Worm (Caenorhabditis elegans): ENCODE results near the gene sas-7.

sas-7 gene

DNA sequence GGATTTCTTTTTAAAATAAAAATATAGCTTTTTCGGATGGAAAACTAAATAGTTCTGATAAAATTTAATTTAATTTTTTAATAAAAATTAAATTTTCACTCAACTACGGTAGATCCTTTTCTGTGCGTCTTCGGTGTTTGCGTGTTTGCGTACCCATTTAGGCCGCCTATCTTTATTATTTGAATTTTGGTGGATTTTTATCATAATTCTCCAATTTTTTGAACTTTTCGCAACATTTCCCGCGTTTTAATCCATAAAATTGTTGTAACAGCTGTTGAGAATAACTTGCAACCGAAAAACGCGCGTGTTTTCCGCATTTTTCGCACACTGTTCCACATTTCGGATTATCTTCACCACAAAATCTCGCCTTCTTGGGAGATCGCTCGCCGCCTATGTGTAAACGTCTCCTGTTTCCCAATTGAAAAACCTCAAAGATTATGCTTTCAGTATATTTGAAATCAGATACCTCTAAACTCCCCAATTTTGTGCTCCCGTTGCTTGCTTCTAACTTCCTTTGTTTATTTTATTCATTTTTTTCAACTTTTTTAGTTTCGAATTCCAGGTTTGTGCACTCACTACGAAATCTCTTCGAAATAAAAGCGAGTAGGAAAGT, 30.9 kb downstream of the sas-7 start, which contains the start of gene T07C4.3:
Gene T07C4.3, plus strand, starts transcription at position 563 of the 613 bp plus-strand sequence.
- TF ChIP-seq nhr-237 (tag; optimal IDR thresholded peaks at IDR 0.05) (no peak), zag-1 (tag; optimal IDR thresholded peaks at IDR 0.05) (no peak), blmp-1 (tag; optimal IDR thresholded peaks at IDR 0.05; ENCODE audit: insufficient read depth) (no peak), mdl-1 (tag; optimal IDR thresholded peaks at IDR 0.05) (no peak), egl-27 (tag; optimal IDR thresholded peaks at IDR 0.05) (no peak), ztf-11 (tag; optimal IDR thresholded peaks at IDR 0.05) (no peak), R02D3.7 (tag; optimal IDR thresholded peaks at IDR 0.05) (no peak), unc-55 (GFP tag; optimal IDR thresholded peaks at IDR 0.05) (no peak), alr-1 (tag; optimal IDR thresholded peaks at IDR 0.05) (no peak), unc-39 (tag; optimal IDR thresholded peaks at IDR 0.05) (no peak), gmeb-1 (tag; optimal IDR thresholded peaks at IDR 0.05) (no peak), unc-62 (GFP tag; optimal IDR thresholded peaks at IDR 0.05) (no peak), elt-3 (tag; optimal IDR thresholded peaks at IDR 0.05) (no peak), nhr-77 (tag; optimal IDR thresholded peaks at IDR 0.05) (no peak), nhr-21 (tag; optimal IDR thresholded peaks at IDR 0.05) (no peak), sma-9 (GFP tag; optimal IDR thresholded peaks at IDR 0.05) (no peak), sma-9 (tag; optimal IDR thresholded peaks at IDR 0.05) (no peak), lin-11 (tag; optimal IDR thresholded peaks at IDR 0.05) (no peak), aly-2 (tag; optimal IDR thresholded peaks at IDR 0.05) (no peak)

DNA sequence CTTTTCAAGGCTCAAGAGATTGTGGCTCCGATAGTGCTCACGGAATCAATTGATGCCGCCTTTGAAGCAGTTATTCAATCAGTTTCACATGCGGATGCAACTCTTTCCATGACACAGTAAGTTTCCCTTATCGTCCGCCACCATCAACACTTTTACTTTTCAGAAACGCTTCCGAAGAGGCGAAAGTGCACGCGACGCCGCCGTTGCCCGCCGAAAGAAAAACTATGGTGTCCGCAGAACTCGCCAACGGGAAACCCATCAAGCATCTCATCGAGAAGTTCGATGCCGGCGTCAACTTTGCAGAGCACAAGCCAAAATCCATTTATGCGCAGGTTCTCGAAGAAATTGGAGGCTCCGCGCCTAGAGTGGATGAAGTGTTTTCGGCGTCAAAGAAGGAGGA, 32.6 kb downstream of the sas-7 start:
- TF ChIP-seq lin-11 (tag; optimal IDR thresholded peaks at IDR 0.05) = no peak
- no peak for TF ChIP-seq lin-13 (GFP tag; optimal IDR thresholded peaks at IDR 0.05)

ce11 chrIII:10354591-10354990, 33.8 kb downstream of the sas-7 start:
- TF ChIP-seq crh-2 (tag; optimal IDR thresholded peaks at IDR 0.05) (peak; percentile 25), F13H6.1 (tag; optimal IDR thresholded peaks at IDR 0.05) (no peak)

DNA sequence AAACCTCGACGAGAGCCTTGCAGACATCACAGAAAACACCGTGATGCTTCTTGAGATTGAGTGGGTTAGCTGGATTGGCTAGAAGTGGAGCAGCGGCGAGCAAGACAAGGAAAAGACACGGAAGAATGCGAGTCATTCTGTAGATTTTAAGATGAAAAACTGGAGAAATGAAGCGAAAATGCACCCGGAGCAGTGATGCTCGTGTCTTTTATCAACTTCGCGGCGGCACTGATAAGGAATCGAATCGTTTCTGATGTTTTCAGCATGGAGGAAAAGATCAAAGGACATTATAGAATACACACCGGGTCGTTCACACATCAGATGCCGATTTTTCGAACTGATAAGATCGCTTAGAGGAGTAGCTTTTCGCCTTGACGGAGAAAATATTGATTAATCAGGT, 34.6 kb downstream of the sas-7 start, which contains the start of gene spp-1:
Gene spp-1, minus strand, starts transcription at position 287 of the 400 bp plus-strand sequence.
- TF ChIP-seq sma-9 (GFP tag; optimal IDR thresholded peaks at IDR 0.05) (peak; percentile 54), sma-9 (tag; optimal IDR thresholded peaks at IDR 0.05) (no peak), crh-2 (tag; optimal IDR thresholded peaks at IDR 0.05) (peak; percentile 38), nhr-129 (tag; optimal IDR thresholded peaks at IDR 0.05) (no peak), sma-3 (GFP tag; optimal IDR thresholded peaks at IDR 0.05) (no peak), nhr-6 (tag; optimal IDR thresholded peaks at IDR 0.05) (no peak), gmeb-1 (tag; optimal IDR thresholded peaks at IDR 0.05) (peak; percentile 37), fos-1 (tag; optimal IDR thresholded peaks at IDR 0.05) (peak; percentile 75)

DNA sequence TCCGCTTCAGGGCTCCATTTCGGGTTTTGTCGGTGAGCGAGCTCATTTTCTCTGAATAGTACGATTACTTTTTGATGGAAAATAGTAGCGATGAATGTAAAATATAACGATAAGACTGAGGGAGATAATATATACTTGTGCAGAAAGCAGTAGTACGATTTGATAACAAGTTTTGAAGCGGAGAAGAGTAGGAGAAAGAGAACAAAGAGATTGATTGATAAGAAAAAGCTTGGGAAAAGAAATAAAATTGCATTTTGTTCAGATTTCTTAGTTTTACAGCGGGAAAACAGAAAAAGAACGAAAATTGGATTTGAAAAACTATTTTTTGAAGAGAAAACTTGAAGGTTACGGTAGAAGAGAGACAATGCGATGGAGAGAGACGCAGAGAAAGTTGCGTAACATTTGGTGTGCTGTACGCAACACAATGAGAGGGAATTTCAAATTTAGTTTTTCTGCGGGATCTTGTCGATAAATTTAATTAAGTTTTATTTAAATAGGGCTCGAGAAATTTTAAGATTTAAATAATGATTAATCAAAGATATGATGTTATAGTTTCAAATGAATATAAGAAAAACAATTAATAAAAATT, 36.9 kb downstream of the sas-7 start, which contains the start of gene umps-1:
Gene umps-1, minus strand, starts transcription at position 51 of the 589 bp plus-strand sequence.
- TF ChIP-seq unc-62 (GFP tag; optimal IDR thresholded peaks at IDR 0.05) (no peak), nhr-23 (tag; optimal IDR thresholded peaks at IDR 0.05) (no peak), lsy-2 (tag; optimal IDR thresholded peaks at IDR 0.05) (peak; percentile 93 to 99), crh-2 (tag; optimal IDR thresholded peaks at IDR 0.05) (peak; percentile 85), gmeb-1 (tag; optimal IDR thresholded peaks at IDR 0.05) (peak; percentile 98), F13H6.1 (tag; optimal IDR thresholded peaks at IDR 0.05) (peak; percentile 37), blmp-1 (tag; optimal IDR thresholded peaks at IDR 0.05; ENCODE audit: insufficient read depth) (no peak), nhr-237 (tag; optimal IDR thresholded peaks at IDR 0.05) (no peak), C34F6.9 (tag; optimal IDR thresholded peaks at IDR 0.05) (peak; percentile 72), mdl-1 (tag; optimal IDR thresholded peaks at IDR 0.05) (no peak), mab-5 (tag; optimal IDR thresholded peaks at IDR 0.05) (peak; percentile 34), lin-13 (GFP tag; optimal IDR thresholded peaks at IDR 0.05) (peak; percentile 72), ceh-82 (tag; optimal IDR thresholded peaks at IDR 0.05) (no peak), nhr-6 (tag; optimal IDR thresholded peaks at IDR 0.05) (peak; percentile 50), sma-3 (GFP tag; optimal IDR thresholded peaks at IDR 0.05) (peak; percentile 80), nhr-129 (tag; optimal IDR thresholded peaks at IDR 0.05) (peak; percentile 63), unc-55 (GFP tag; optimal IDR thresholded peaks at IDR 0.05) (peak; percentile 82), fos-1 (tag; optimal IDR thresholded peaks at IDR 0.05) (peak; percentile 50), sma-9 (GFP tag; optimal IDR thresholded peaks at IDR 0.05) (peak; percentile 69), sma-9 (tag; optimal IDR thresholded peaks at IDR 0.05) (no peak), nhr-21 (tag; optimal IDR thresholded peaks at IDR 0.05) (peak; percentile 71), elt-1 (tag; optimal IDR thresholded peaks at IDR 0.05) (no peak), snpc-4 (tag; optimal IDR thresholded peaks at IDR 0.05) (peak; percentile 74), sem-4 (tag; optimal IDR thresholded peaks at IDR 0.05) (peak; percentile 74)
